Worm (Caenorhabditis elegans) whole organism, L4/young adult: Measurements from ENCODE around the gene zip-7.

Experiments used
- dao-5 ChIP-seq: sonication (generic microtip); optimal IDR thresholded peaks from 2 replicates; lab custom pipeline; 2016; ENCODE audit warnings: missing genotype, missing genetic modification characterization, moderate library complexity, missing compliant biosample characterization
- him-1 ChIP-seq: sonication (generic microtip); optimal IDR thresholded peaks from 2 replicates; lab custom pipeline; 2016; ENCODE audit warnings: missing genotype, missing genetic modification reagents, missing genetic modification characterization, missing compliant biosample characterization

- no peak for TF ChIP-seq him-1 (tag; lab: Kevin White, UChicago)
- no peak for TF ChIP-seq dao-5
These were observed 35.1 kb upstream of the zip-7 start for ce11 chrIV:16540540-16540939.
